Fruit fly (Drosophila melanogaster) whole organism, embryonic: Measurements from ENCODE around the gene BOD1.

Source experiments
- Asciz ChIP-seq: fragments of 200-800 bp; sonication (Bioruptor generic); optimal IDR thresholded peaks from 2 replicates; lab custom pipeline; 2017; ENCODE audit warnings: missing biosample characterization, mild to moderate bottlenecking, missing genetic modification characterization, missing genetic modification reagents
- CG12391 ChIP-seq: fragments of 200-800 bp; sonication (Bioruptor generic); optimal IDR thresholded peaks from 3 replicates; lab custom pipeline; 2018; ENCODE audit warnings: missing biosample characterization, mild to moderate bottlenecking, missing genetic modification characterization, moderate library complexity
- CG12744 ChIP-seq: fragments of 200-800 bp; sonication (Bioruptor generic); optimal IDR thresholded peaks from 2 replicates; lab custom pipeline; 2016; ENCODE audit warnings: missing biosample characterization, missing genetic modification characterization
- CG12769 ChIP-seq: fragments of 200-800 bp; sonication (Bioruptor generic); optimal IDR thresholded peaks from 2 replicates; lab custom pipeline; 2019; ENCODE audit warnings: missing biosample characterization, mild to moderate bottlenecking, missing genetic modification characterization, moderate library complexity
- CG13624 ChIP-seq: fragments of 200-800 bp; sonication (Bioruptor generic); optimal IDR thresholded peaks from 2 replicates; lab custom pipeline; 2016; ENCODE audit warnings: missing biosample characterization, missing genetic modification characterization
- CG14014 ChIP-seq: fragments of 200-800 bp; sonication (Bioruptor generic); IDR thresholded peaks from 2 replicates; pipeline ENCODE4 v1.3.6; 2022; ENCODE audit warnings: missing biosample characterization, missing genetic modification characterization
- CG15011 ChIP-seq: fragments of 200-800 bp; sonication (Bioruptor generic); optimal IDR thresholded peaks from 3 replicates; lab custom pipeline; 2018; ENCODE audit warnings: missing biosample characterization, mild to moderate bottlenecking, missing genetic modification characterization
- CG17802 ChIP-seq: fragments of 200-800 bp; sonication (Bioruptor generic); optimal IDR thresholded peaks from 2 replicates; lab custom pipeline; 2018; ENCODE audit warnings: missing biosample characterization, mild to moderate bottlenecking, missing genetic modification characterization, moderate library complexity
- CG17829 ChIP-seq: fragments of 200-800 bp; optimal IDR thresholded peaks from 2 replicates; lab custom pipeline; 2019; ENCODE audit warnings: missing biosample characterization, mild to moderate bottlenecking, missing genetic modification characterization, moderate library complexity
- CG2120 ChIP-seq: fragments of 200-800 bp; sonication (Bioruptor generic); optimal IDR thresholded peaks from 3 replicates; lab custom pipeline; 2016; ENCODE audit warnings: missing biosample characterization, missing genetic modification characterization
- CG2129 ChIP-seq: fragments of 200-800 bp; sonication (Bioruptor generic); IDR thresholded peaks from 2 replicates; pipeline ENCODE4 v1.3.6; 2022; ENCODE audit warnings: missing biosample characterization, missing genetic modification characterization; ENCODE audit not compliant: partially characterized antibody
- CG2199 ChIP-seq: fragments of 200-800 bp; sonication (Bioruptor generic); IDR thresholded peaks from 3 replicates; pipeline ENCODE4 v1.3.6; 2022; ENCODE audit warnings: missing biosample characterization, missing genetic modification characterization
- CG33213 ChIP-seq: fragments of 200-800 bp; sonication (Bioruptor generic); optimal IDR thresholded peaks from 3 replicates; lab custom pipeline; 2016; ENCODE audit warnings: missing biosample characterization, missing genetic modification characterization
- CG4282 ChIP-seq: fragments of 200-800 bp; sonication (Bioruptor generic); optimal IDR thresholded peaks from 2 replicates; lab custom pipeline; 2016; ENCODE audit warnings: missing biosample characterization, missing genetic modification characterization
- CG4820 ChIP-seq: fragments of 200-800 bp; sonication (Bioruptor generic); optimal IDR thresholded peaks from 3 replicates; lab custom pipeline; 2016; ENCODE audit warnings: missing biosample characterization, missing genetic modification characterization
- CG7786 ChIP-seq: fragments of 200-800 bp; sonication (Bioruptor generic); optimal IDR thresholded peaks from 2 replicates; lab custom pipeline; 2016; ENCODE audit warnings: missing biosample characterization, missing genetic modification characterization
- CG8765 ChIP-seq: fragments of 200-800 bp; sonication (Bioruptor generic); IDR thresholded peaks from 2 replicates; pipeline ENCODE4 v1.3.6; 2022; ENCODE audit warnings: missing biosample characterization, missing genetic modification characterization
- CG8944 ChIP-seq: fragments of 200-800 bp; sonication (Bioruptor generic); optimal IDR thresholded peaks from 3 replicates; lab custom pipeline; 2016; ENCODE audit warnings: missing biosample characterization, missing genetic modification characterization
- Dbx ChIP-seq: fragments of 200-800 bp; sonication (Bioruptor generic); IDR thresholded peaks from 3 replicates; pipeline ENCODE4 v1.3.6; 2022; ENCODE audit warnings: missing biosample characterization, missing genetic modification characterization
- Eip74EF ChIP-seq, 2 experiments: fragments of 200-800 bp in 1 of 2; fragments of >200 bp in 1 of 2; sonication (Bioruptor generic) in 1 of 2; optimal IDR thresholded peaks; 2 replicates each; lab custom pipeline; 2017 to 2019; ENCODE audit warnings: missing biosample characterization in 2 of 2, missing genetic modification characterization in 2 of 2, mild to moderate bottlenecking in 1 of 2, moderate library complexity in 1 of 2
- H15 ChIP-seq: fragments of 200-800 bp; sonication (Bioruptor generic); IDR thresholded peaks from 3 replicates; pipeline ENCODE4 v1.3.6; 2022; ENCODE audit warnings: missing biosample characterization, missing genetic modification characterization
- HmgZ ChIP-seq: fragments of 200-800 bp; sonication (Bioruptor generic); optimal IDR thresholded peaks from 2 replicates; lab custom pipeline; 2018; ENCODE audit warnings: missing biosample characterization, mild to moderate bottlenecking, missing genetic modification characterization
- Max ChIP-seq: fragments of 200-800 bp; sonication (Bioruptor generic); optimal IDR thresholded peaks from 2 replicates; lab custom pipeline; 2016; ENCODE audit warnings: missing biosample characterization, mild to moderate bottlenecking, missing genetic modification characterization
- Neu2 ChIP-seq: fragments of 200-800 bp; sonication (Bioruptor generic); optimal IDR thresholded peaks from 3 replicates; lab custom pipeline; 2016; ENCODE audit warnings: missing biosample characterization, missing genetic modification characterization, borderline replicate concordance
- Nf-YC ChIP-seq: fragments of 200-800 bp; optimal IDR thresholded peaks from 3 replicates; lab custom pipeline; 2019; ENCODE audit warnings: missing biosample characterization, mild to moderate bottlenecking, missing genetic modification characterization, moderate library complexity
- Side ChIP-seq: fragments of 200-800 bp; sonication (Bioruptor generic); optimal IDR thresholded peaks from 2 replicates; lab custom pipeline; 2016; ENCODE audit warnings: missing biosample characterization, missing genetic modification characterization
- Trl ChIP-seq, 3 experiments: fragments of >200 bp in 2 of 3; fragments of 200-800 bp in 1 of 3; sonication (Bioruptor generic) in 1 of 3; optimal IDR thresholded peaks; 2 replicates in 1 of 3; 3 replicates in 2 of 3; lab custom pipeline; 2016 to 2017; ENCODE audit warnings: missing biosample characterization in 1 of 3, missing genetic modification characterization in 1 of 3
- ap ChIP-seq: fragments of 200-800 bp; sonication (Bioruptor generic); IDR thresholded peaks from 2 replicates; pipeline ENCODE4 v1.3.6; 2022; ENCODE audit warnings: missing biosample characterization, missing genetic modification characterization
- ara ChIP-seq: fragments of 200-800 bp; sonication (Bioruptor generic); IDR thresholded peaks from 2 replicates; pipeline ENCODE4 v1.3.6; 2022; ENCODE audit warnings: missing biosample characterization, missing genetic modification characterization
- ase ChIP-seq: fragments of 200-800 bp; sonication (Bioruptor generic); IDR thresholded peaks from 3 replicates; pipeline ENCODE4 v1.3.6; 2022; ENCODE audit warnings: missing biosample characterization, missing genetic modification characterization
- bab2 ChIP-seq: fragments of 200-800 bp; sonication (Bioruptor generic); optimal IDR thresholded peaks from 2 replicates; lab custom pipeline; 2016; ENCODE audit warnings: missing biosample characterization, missing genetic modification characterization
- bcd ChIP-seq: fragments of 200-800 bp; sonication (Bioruptor generic); optimal IDR thresholded peaks from 2 replicates; lab custom pipeline; 2017; ENCODE audit warnings: missing biosample characterization, mild to moderate bottlenecking, missing genetic modification characterization
- btn ChIP-seq: fragments of 200-800 bp; sonication (Bioruptor generic); optimal IDR thresholded peaks from 2 replicates; lab custom pipeline; 2016; ENCODE audit warnings: missing biosample characterization, missing genetic modification characterization
- croc ChIP-seq: fragments of 200-800 bp; sonication (Bioruptor generic); conservative IDR thresholded peaks from 3 replicates; pipeline ENCODE4 v1.3.6; 2022; ENCODE audit warnings: missing biosample characterization, missing genetic modification characterization
- dysf ChIP-seq: fragments of 200-800 bp; sonication (Bioruptor generic); IDR thresholded peaks from 3 replicates; pipeline ENCODE4 v1.3.6; 2022; ENCODE audit warnings: missing biosample characterization, missing genetic modification characterization
- esg ChIP-seq: fragments of 200-800 bp; sonication (Bioruptor generic); conservative IDR thresholded peaks from 2 replicates; pipeline ENCODE4 v1.3.6; 2022; ENCODE audit warnings: missing biosample characterization, missing genetic modification characterization
- fu2 ChIP-seq: fragments of 200-800 bp; sonication (Bioruptor generic); optimal IDR thresholded peaks from 2 replicates; lab custom pipeline; 2016; ENCODE audit warnings: missing biosample characterization, missing genetic modification characterization
- gcm ChIP-seq: fragments of 200-800 bp; sonication (Bioruptor generic); optimal IDR thresholded peaks from 2 replicates; lab custom pipeline; 2019; ENCODE audit warnings: missing biosample characterization, mild to moderate bottlenecking, missing genetic modification characterization, moderate library complexity
- gsb ChIP-seq: fragments of 200-800 bp; sonication (Bioruptor generic); IDR thresholded peaks from 2 replicates; pipeline ENCODE4 v1.3.6; 2022; ENCODE audit warnings: missing biosample characterization, missing genetic modification characterization
- h ChIP-seq: fragments of >200 bp; optimal IDR thresholded peaks from 2 replicates; lab custom pipeline; 2017
- mirr ChIP-seq: fragments of 200-800 bp; sonication (Bioruptor generic); optimal IDR thresholded peaks from 3 replicates; lab custom pipeline; 2018; ENCODE audit warnings: missing biosample characterization, mild to moderate bottlenecking, missing genetic modification characterization
- odd ChIP-seq: fragments of 200-800 bp; sonication (Bioruptor generic); optimal IDR thresholded peaks from 2 replicates; lab custom pipeline; 2017; ENCODE audit warnings: missing biosample characterization, mild to moderate bottlenecking, missing genetic modification characterization
- ranshi ChIP-seq: fragments of 200-800 bp; sonication (Bioruptor generic); IDR thresholded peaks from 2 replicates; pipeline ENCODE4 v1.3.6; 2022; ENCODE audit warnings: missing biosample characterization, missing genetic modification characterization
- ro ChIP-seq: fragments of 200-800 bp; sonication (Bioruptor generic); IDR thresholded peaks from 2 replicates; pipeline ENCODE4 v1.3.6; 2022; ENCODE audit warnings: missing biosample characterization, missing genetic modification characterization
- sna ChIP-seq: fragments of 200-800 bp; sonication (Bioruptor generic); IDR thresholded peaks from 2 replicates; pipeline ENCODE4 v1.3.6; 2022; ENCODE audit warnings: missing biosample characterization, missing genetic modification characterization; ENCODE audit not compliant: partially characterized antibody
- sr ChIP-seq: fragments of 200-800 bp; sonication (Bioruptor generic); IDR thresholded peaks from 3 replicates; pipeline ENCODE4 v1.3.6; 2022; ENCODE audit warnings: missing biosample characterization, missing genetic modification characterization
- ssp ChIP-seq: fragments of 200-800 bp; sonication (Bioruptor generic); IDR thresholded peaks from 2 replicates; pipeline ENCODE4 v1.3.6; 2022; ENCODE audit warnings: missing biosample characterization, missing genetic modification characterization
- usp ChIP-seq: fragments of >200 bp; optimal IDR thresholded peaks from 2 replicates; lab custom pipeline; 2017; ENCODE audit warnings: missing biosample characterization, missing genetic modification characterization
- vfl ChIP-seq: fragments of 200-800 bp; sonication (Bioruptor generic); optimal IDR thresholded peaks from 2 replicates; lab custom pipeline; 2016; ENCODE audit warnings: missing biosample characterization, missing genetic modification characterization
- zfh2 ChIP-seq: fragments of 200-800 bp; sonication (Bioruptor generic); optimal IDR thresholded peaks from 2 replicates; lab custom pipeline; 2016; ENCODE audit warnings: missing biosample characterization, missing genetic modification characterization

The BOD1 gene

DNA sequence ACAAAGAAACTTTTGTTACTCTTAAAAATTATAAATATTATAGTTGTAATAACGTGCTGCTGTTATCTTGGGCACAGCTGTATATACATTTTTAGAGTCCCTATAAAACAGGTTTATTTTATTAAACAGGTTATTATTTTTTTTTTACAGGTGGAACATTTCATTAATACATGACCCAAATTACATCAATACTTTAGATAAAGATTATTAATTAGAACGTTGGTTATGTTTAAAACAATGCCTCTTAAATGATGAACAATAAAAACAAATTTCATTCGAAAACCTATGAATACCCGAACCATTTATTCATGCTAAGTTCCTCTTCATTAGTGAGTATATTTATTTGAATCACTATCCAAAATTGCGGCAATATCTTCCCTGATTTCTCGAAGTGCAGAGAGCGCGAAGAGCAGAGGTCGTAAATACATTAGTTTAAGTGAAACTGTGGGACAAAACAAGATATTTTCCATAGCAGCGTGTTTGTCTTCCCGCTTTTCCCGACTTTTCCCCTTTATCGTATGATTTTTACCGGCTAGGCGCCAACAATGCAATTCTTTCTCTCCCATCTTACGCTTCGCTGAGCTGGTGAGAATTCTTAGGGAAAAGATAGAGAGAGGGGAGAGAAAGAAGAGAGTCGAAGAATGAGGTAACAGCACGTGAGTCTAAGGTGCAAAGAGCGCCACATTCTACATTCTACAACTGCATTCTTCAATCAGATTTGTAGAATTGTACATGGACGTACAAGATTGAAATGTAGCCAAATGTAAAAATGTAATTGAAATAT lies 50.8 kb downstream of the BOD1 start (continued):
- TF ChIP-seq gcm (GFP tag; lab: Kevin White, UChicago) = no peak
- TF ChIP-seq mirr (GFP tag; lab: Kevin White, UChicago) = no peak
- TF ChIP-seq sna (GFP tag; lab: Robert Waterston, UW) = no peak
- peak; percentile 67 for TF ChIP-seq ara
- no peak for TF ChIP-seq usp
- peak; percentile 58 for TF ChIP-seq CG7786 (GFP tag; lab: Kevin White, UChicago)
- TF ChIP-seq zfh2 = peak; percentile 55
- peak; percentile 11; the same call in 1 of the 2 replicates for TF ChIP-seq ranshi (GFP tag; lab: Robert Waterston, UW)
- TF ChIP-seq CG15011 (GFP tag; lab: Kevin White, UChicago) = no peak
- no peak for TF ChIP-seq CG8765
- TF ChIP-seq CG8944 = peak; percentile 36
- peak; percentile 20 for TF ChIP-seq CG12391 (tag; lab: Kevin White, UChicago)
- no peak for TF ChIP-seq Nf-YC
- no peak for TF ChIP-seq fu2 (GFP tag; lab: Kevin White, UChicago)
- TF ChIP-seq Asciz = no peak
- no peak for TF ChIP-seq CG14014 (GFP tag; lab: Robert Waterston, UW)
- no peak for TF ChIP-seq HmgZ (tag; lab: Kevin White, UChicago)
- TF ChIP-seq CG12769 (tag; lab: Kevin White, UChicago) = peak; percentile 98
- TF ChIP-seq CG17829 = no peak
- TF ChIP-seq ro (GFP tag; lab: Robert Waterston, UW) = no peak
- no peak; the same call in 2 of the 3 replicates for TF ChIP-seq sr
- TF ChIP-seq CG17802 (tag; lab: Kevin White, UChicago) = no peak
- peak; percentile 30; the same call in 1 of the 2 replicates for TF ChIP-seq ssp
- no peak for TF ChIP-seq Max (GFP tag; lab: Kevin White, UChicago)
- TF ChIP-seq Dbx (GFP tag; lab: Robert Waterston, UW) = peak; percentile 61; the same call in 1 of the 3 replicates
- peak; percentile 6 for TF ChIP-seq Side (GFP tag; lab: Kevin White, UChicago)
- TF ChIP-seq CG33213 (GFP tag; lab: Kevin White, UChicago) = no peak
- TF ChIP-seq CG12744 = no peak
- TF ChIP-seq odd = no peak
- TF ChIP-seq dysf (GFP tag; lab: Robert Waterston, UW) = peak; percentile 56
- peak; percentile 11 for TF ChIP-seq CG4820 (GFP tag; lab: Kevin White, UChicago)
- no peak for TF ChIP-seq CG2129 (GFP tag; lab: Robert Waterston, UW)
- TF ChIP-seq H15 (GFP tag; lab: Robert Waterston, UW) = peak; percentile 53; the same call in 2 of the 3 replicates
- TF ChIP-seq bab2 = no peak
- TF ChIP-seq gsb (GFP tag; lab: Robert Waterston, UW) = 0 out of 2 replicates have a peak, but pooled peaks have one; percentile 37
- peak; percentile 25 for TF ChIP-seq CG13624
- TF ChIP-seq CG2199 (GFP tag; lab: Robert Waterston, UW) = peak; percentile 47; the same call in 1 of the 3 replicates
- peak; percentile 23; the same call in 1 of the 2 replicates for TF ChIP-seq esg (GFP tag; lab: Robert Waterston, UW)
- TF ChIP-seq croc (GFP tag; lab: Robert Waterston, UW) = no peak
- TF ChIP-seq CG2120 (GFP tag; lab: Kevin White, UChicago) = peak; percentile 46
- no peak for TF ChIP-seq btn (GFP tag; lab: Kevin White, UChicago)
- no peak for TF ChIP-seq Eip74EF (GFP tag; optimal IDR thresholded peaks at IDR 0.05; lab: Kevin White, UChicago)
- no peak for TF ChIP-seq ap (GFP tag; lab: Robert Waterston, UW)
- peak; percentile 44 for TF ChIP-seq bcd (GFP tag; lab: Kevin White, UChicago)
- no peak for TF ChIP-seq Neu2
- TF ChIP-seq ase = peak; percentile 37; the same call in 1 of the 3 replicates
- TF ChIP-seq Trl (optimal IDR thresholded peaks at IDR 0.05; lab: Kevin White, UChicago) = peak; percentile 73 to 82
- peak; percentile 4 for TF ChIP-seq Trl (GFP tag; optimal IDR thresholded peaks at IDR 0.05; lab: Kevin White, UChicago)
- no peak for TF ChIP-seq CG4282
- no peak for TF ChIP-seq h (lab: Kevin White, UChicago)
- TF ChIP-seq vfl (GFP tag; lab: Kevin White, UChicago) = no peak
